Worm (Caenorhabditis elegans): ENCODE data around the gene clec-2.

DNA sequence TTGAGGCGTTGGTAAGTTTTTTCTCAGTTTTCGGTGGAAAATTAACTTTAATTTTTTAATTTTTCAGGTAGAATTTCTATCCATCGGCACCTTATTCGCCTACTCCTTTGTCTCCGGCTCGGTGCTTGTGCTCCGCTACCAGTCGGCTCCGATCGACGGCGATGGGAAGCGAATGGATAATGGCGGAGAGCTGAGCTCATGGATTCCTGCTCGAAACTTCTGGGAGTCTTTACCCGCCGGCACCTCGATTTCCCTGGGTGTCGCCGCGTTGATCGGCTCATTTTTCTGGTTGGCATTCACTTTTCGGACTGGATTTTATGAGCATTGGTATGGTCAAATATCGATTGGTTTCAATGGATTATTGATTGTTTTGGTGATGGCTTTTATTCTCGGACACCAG is 11.7 kb upstream of the clec-2 start:
- no peak for TF ChIP-seq W03F9.2 (tag; optimal IDR thresholded peaks at IDR 0.05)
- no peak for TF ChIP-seq him-1 (tag; optimal IDR thresholded peaks at IDR 0.05)
- no peak for TF ChIP-seq dao-5 (tag; optimal IDR thresholded peaks at IDR 0.05)
